Fruit fly (Drosophila melanogaster) whole organism: ENCODE measurements around the gene CG3213.

Experiments used
- EcR ChIP-seq, 2 experiments: fragments of >200 bp; optimal IDR thresholded peaks; 2 replicates each; lab custom pipeline; 2017; ENCODE audit warnings: missing biosample characterization in 2 of 2, missing genetic modification characterization in 2 of 2, missing genetic modification reagents in 2 of 2
- psq ChIP-seq: fragments of >200 bp; optimal IDR thresholded peaks from 2 replicates; lab custom pipeline; 2017

DNA sequence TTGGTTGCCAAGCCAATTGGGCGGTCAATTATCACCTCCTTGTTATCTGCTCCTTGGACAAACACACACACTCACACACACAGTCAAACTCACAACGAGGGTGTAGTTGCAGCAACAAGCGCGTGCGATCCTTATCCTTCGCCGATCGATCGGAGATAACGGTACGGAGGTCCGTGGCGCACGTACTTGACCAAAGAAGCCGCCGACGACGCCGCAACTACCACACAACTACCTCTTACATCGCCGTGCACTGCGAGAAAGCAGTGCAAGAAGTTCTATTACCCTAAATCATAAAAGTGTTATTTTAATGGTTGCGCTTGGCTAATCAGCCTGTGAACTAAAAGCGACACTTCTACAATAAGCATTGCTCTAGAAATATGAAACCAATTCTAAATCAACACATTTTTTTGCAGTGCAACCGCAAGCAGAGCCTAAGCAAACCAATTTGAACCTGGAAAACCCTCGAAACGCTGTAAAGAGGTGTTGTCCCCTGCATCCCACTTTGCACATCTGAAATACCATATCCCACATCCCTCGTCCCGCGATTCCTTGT, 13.6 kb upstream of the CG3213 start:
- TF ChIP-seq EcR (GFP tag; optimal IDR thresholded peaks at IDR 0.05; lab: Kevin White, UChicago): no peak
- no peak for TF ChIP-seq psq (lab: Kevin White, UChicago)
